Fruit fly (Drosophila melanogaster) whole organism, prepupa: Measurements from ENCODE around the gene Hpf1.

ENCODE experiments used
- Blimp-1 ChIP-seq: fragments of 200-800 bp; sonication (Bioruptor generic); optimal IDR thresholded peaks from 3 replicates; lab custom pipeline; 2017; ENCODE audit warnings: missing biosample characterization, missing genetic modification characterization, mild to moderate bottlenecking, moderate library complexity, missing genetic modification reagents
- CG10631 ChIP-seq: fragments of 200-800 bp; sonication (Bioruptor generic); optimal IDR thresholded peaks from 2 replicates; lab custom pipeline; 2016; ENCODE audit warnings: missing biosample characterization, missing genetic modification characterization
- CG10669 ChIP-seq: fragments of 200-800 bp; sonication (Bioruptor generic); optimal IDR thresholded peaks from 3 replicates; lab custom pipeline; 2018; ENCODE audit warnings: missing biosample characterization, mild to moderate bottlenecking, missing genetic modification characterization, moderate library complexity
- CG11762 ChIP-seq: fragments of 200-800 bp; sonication (Bioruptor generic); optimal IDR thresholded peaks from 3 replicates; lab custom pipeline; 2016; ENCODE audit warnings: missing biosample characterization, missing genetic modification characterization; ENCODE audit not compliant: insufficient read depth
- CG11902 ChIP-seq: fragments of 200-800 bp; sonication (Bioruptor generic); optimal IDR thresholded peaks from 3 replicates; lab custom pipeline; 2016; ENCODE audit warnings: missing biosample characterization, missing genetic modification characterization
- CG16779 ChIP-seq: fragments of 200-800 bp; sonication (Bioruptor generic); optimal IDR thresholded peaks from 3 replicates; lab custom pipeline; 2017; ENCODE audit warnings: missing biosample characterization, mild to moderate bottlenecking, missing genetic modification characterization
- CG3032 ChIP-seq: fragments of 200-800 bp; optimal IDR thresholded peaks from 2 replicates; lab custom pipeline; 2019; ENCODE audit warnings: missing biosample characterization, mild to moderate bottlenecking, missing genetic modification characterization, moderate library complexity
- CG31627 ChIP-seq: fragments of 200-800 bp; sonication (Bioruptor generic); optimal IDR thresholded peaks from 3 replicates; lab custom pipeline; 2016; ENCODE audit warnings: missing biosample characterization, missing genetic modification characterization
- CG4318 ChIP-seq: fragments of 200-800 bp; sonication (Bioruptor generic); optimal IDR thresholded peaks from 3 replicates; lab custom pipeline; 2017; ENCODE audit warnings: missing biosample characterization, mild to moderate bottlenecking, missing genetic modification characterization
- CG6163 ChIP-seq: fragments of 200-800 bp; sonication (Bioruptor generic); IDR thresholded peaks from 3 replicates; pipeline ENCODE4 v1.3.6; 2022; ENCODE audit warnings: missing biosample characterization, missing genetic modification characterization
- CG6276 ChIP-seq: fragments of 200-800 bp; sonication (Bioruptor generic); optimal IDR thresholded peaks from 2 replicates; lab custom pipeline; 2017; ENCODE audit warnings: missing biosample characterization, mild to moderate bottlenecking, missing genetic modification characterization
- CG7368 ChIP-seq: fragments of 200-800 bp; sonication (Bioruptor generic); optimal IDR thresholded peaks from 3 replicates; lab custom pipeline; 2016; ENCODE audit warnings: missing biosample characterization, missing genetic modification characterization
- Eip78C ChIP-seq: fragments of 200-800 bp; sonication (Bioruptor generic); peaks from one replicate; lab custom pipeline; 2016; ENCODE audit warnings: missing biosample characterization, missing genetic modification characterization
- Eip93F ChIP-seq: fragments of 200-800 bp; sonication (Bioruptor generic); optimal IDR thresholded peaks from 2 replicates; lab custom pipeline; 2016; ENCODE audit warnings: missing biosample characterization, mild to moderate bottlenecking, missing genetic modification characterization
- Ets21C ChIP-seq: fragments of 200-800 bp; sonication (Bioruptor generic); optimal IDR thresholded peaks from 3 replicates; lab custom pipeline; 2016; ENCODE audit warnings: missing biosample characterization, missing genetic modification characterization
- Ets96B ChIP-seq: fragments of 200-800 bp; optimal IDR thresholded peaks from 2 replicates; lab custom pipeline; 2019; ENCODE audit warnings: missing biosample characterization, mild to moderate bottlenecking, missing genetic modification characterization, moderate library complexity
- Hr39 ChIP-seq: fragments of 200-800 bp; sonication (Bioruptor generic); optimal IDR thresholded peaks from 2 replicates; lab custom pipeline; 2016; ENCODE audit warnings: missing biosample characterization, missing genetic modification characterization
- Hr4 ChIP-seq: fragments of 200-800 bp; sonication (Bioruptor generic); optimal IDR thresholded peaks from 3 replicates; lab custom pipeline; 2016; ENCODE audit warnings: missing biosample characterization, missing genetic modification characterization
- Lpt ChIP-seq: fragments of 200-800 bp; sonication (Bioruptor generic); optimal IDR thresholded peaks from 3 replicates; lab custom pipeline; 2016; ENCODE audit warnings: missing biosample characterization, missing genetic modification characterization
- Met ChIP-seq: fragments of 200-800 bp; sonication (Bioruptor generic); optimal IDR thresholded peaks from 3 replicates; lab custom pipeline; 2016; ENCODE audit warnings: missing biosample characterization, missing genetic modification characterization
- OdsH ChIP-seq: fragments of 200-800 bp; sonication (Bioruptor generic); optimal IDR thresholded peaks from 3 replicates; lab custom pipeline; 2016; ENCODE audit warnings: missing biosample characterization, missing genetic modification characterization
- Smox ChIP-seq: fragments of 200-800 bp; sonication (Bioruptor generic); optimal IDR thresholded peaks from 3 replicates; lab custom pipeline; 2016; ENCODE audit warnings: missing biosample characterization, missing genetic modification characterization
- Sox102F ChIP-seq: fragments of 200-800 bp; sonication (Bioruptor generic); optimal IDR thresholded peaks from 2 replicates; lab custom pipeline; 2016; ENCODE audit warnings: missing biosample characterization, mild to moderate bottlenecking, missing genetic modification characterization
- Sox14 ChIP-seq: fragments of 200-800 bp; sonication (Bioruptor generic); optimal IDR thresholded peaks from 3 replicates; lab custom pipeline; 2016; ENCODE audit warnings: missing biosample characterization, missing genetic modification characterization
- achi ChIP-seq: fragments of 200-800 bp; sonication (Bioruptor generic); optimal IDR thresholded peaks from 3 replicates; lab custom pipeline; 2016; ENCODE audit warnings: missing biosample characterization, missing genetic modification characterization
- acj6 ChIP-seq: fragments of 200-800 bp; sonication (Bioruptor generic); optimal IDR thresholded peaks from 3 replicates; lab custom pipeline; 2016; ENCODE audit warnings: missing biosample characterization, missing genetic modification characterization
- cyc ChIP-seq: fragments of 200-800 bp; sonication (Bioruptor generic); optimal IDR thresholded peaks from 3 replicates; lab custom pipeline; 2016; ENCODE audit warnings: missing biosample characterization, missing genetic modification characterization
- dsx ChIP-seq: fragments of 200-800 bp; optimal IDR thresholded peaks from 3 replicates; lab custom pipeline; 2019; ENCODE audit warnings: missing biosample characterization, mild to moderate bottlenecking, missing genetic modification characterization, moderate library complexity; ENCODE audit not compliant: poor library complexity, severe bottlenecking
- eg ChIP-seq: fragments of 200-800 bp; sonication (Bioruptor generic); IDR thresholded peaks from 3 replicates; pipeline ENCODE4 v1.3.6; 2022; ENCODE audit warnings: missing biosample characterization, missing genetic modification characterization
- esn ChIP-seq: fragments of 200-800 bp; sonication (Bioruptor generic); optimal IDR thresholded peaks from 2 replicates; lab custom pipeline; 2016; ENCODE audit warnings: missing biosample characterization, mild to moderate bottlenecking, missing genetic modification characterization, moderate library complexity
- fd85E ChIP-seq: fragments of 200-800 bp; sonication (Bioruptor generic); optimal IDR thresholded peaks from 3 replicates; lab custom pipeline; 2016; ENCODE audit warnings: missing biosample characterization, missing genetic modification characterization
- fkh ChIP-seq: fragments of 200-800 bp; sonication (Bioruptor generic); optimal IDR thresholded peaks from 3 replicates; lab custom pipeline; 2017; ENCODE audit warnings: missing biosample characterization, mild to moderate bottlenecking, missing genetic modification characterization, moderate library complexity
- lz ChIP-seq: fragments of 200-800 bp; sonication (Bioruptor generic); optimal IDR thresholded peaks from 3 replicates; lab custom pipeline; 2016; ENCODE audit warnings: missing biosample characterization, missing genetic modification characterization
- net ChIP-seq: fragments of 200-800 bp; sonication (Bioruptor generic); optimal IDR thresholded peaks from 3 replicates; lab custom pipeline; 2016; ENCODE audit warnings: missing biosample characterization, missing genetic modification characterization
- spab ChIP-seq: fragments of 200-800 bp; sonication (Bioruptor generic); optimal IDR thresholded peaks from 2 replicates; lab custom pipeline; 2017; ENCODE audit warnings: missing biosample characterization, mild to moderate bottlenecking, missing genetic modification characterization, missing genetic modification reagents
- svp ChIP-seq: fragments of 200-800 bp; sonication (Bioruptor generic); peaks from one replicate; lab custom pipeline; 2016; ENCODE audit warnings: missing biosample characterization, missing genetic modification characterization
- topi ChIP-seq: fragments of 200-800 bp; sonication (Bioruptor generic); optimal IDR thresholded peaks from 3 replicates; lab custom pipeline; 2016; ENCODE audit warnings: missing biosample characterization, missing genetic modification characterization
- vri ChIP-seq: fragments of 200-800 bp; sonication (Bioruptor generic); optimal IDR thresholded peaks from 3 replicates; lab custom pipeline; 2016; ENCODE audit warnings: missing biosample characterization, mild to moderate bottlenecking, missing genetic modification characterization

The Hpf1 gene

DNA sequence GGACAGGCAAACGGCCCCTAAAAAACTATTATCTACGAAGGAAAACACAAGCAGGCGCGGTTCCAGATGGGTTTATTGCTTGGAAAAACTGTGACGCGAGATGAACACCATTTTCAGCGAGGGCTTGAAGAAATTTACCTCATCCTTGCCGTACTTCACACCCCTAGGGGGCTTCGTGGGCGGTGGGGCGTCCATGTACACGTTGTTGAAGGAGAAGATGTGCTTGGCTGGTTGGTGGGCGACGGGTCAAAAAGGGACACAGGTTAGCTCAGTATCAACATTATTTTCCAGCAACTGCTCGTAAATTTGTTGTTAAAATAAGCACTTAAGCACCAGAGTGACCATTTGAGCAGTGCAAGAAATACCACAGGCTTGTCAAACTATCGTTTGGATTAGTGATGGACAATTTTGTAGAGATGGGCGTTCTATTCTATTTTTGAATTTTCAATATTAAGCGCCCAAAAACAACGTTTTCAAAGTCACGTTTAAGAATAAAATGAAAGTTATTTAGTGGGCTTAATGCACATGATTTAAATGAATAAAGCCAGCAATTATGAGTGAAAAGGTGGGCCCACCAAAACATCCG is 33.0 kb upstream of the Hpf1 start, which contains the start of gene Sec8:
Gene Sec8, minus strand, starts transcription at position 374 of the 586 bp plus-strand sequence.
- no peak for TF ChIP-seq Smox (GFP tag; lab: Kevin White, UChicago)
- TF ChIP-seq Eip78C (GFP tag; lab: Kevin White, UChicago) = no peak
- no peak for TF ChIP-seq Met (GFP tag; lab: Kevin White, UChicago)
- TF ChIP-seq Ets21C (GFP tag; lab: Kevin White, UChicago) = no peak
- TF ChIP-seq esn (GFP tag; lab: Kevin White, UChicago) = peak; percentile 56
- no peak for TF ChIP-seq dsx
- TF ChIP-seq lz (GFP tag; lab: Kevin White, UChicago) = peak; percentile 34
- no peak for TF ChIP-seq fkh
- TF ChIP-seq svp (GFP tag; lab: Kevin White, UChicago) = no peak
- no peak for TF ChIP-seq achi (GFP tag; lab: Kevin White, UChicago)
- TF ChIP-seq CG11902 (GFP tag; lab: Kevin White, UChicago) = no peak
- TF ChIP-seq CG4318 = no peak
- TF ChIP-seq Eip93F (GFP tag; lab: Kevin White, UChicago) = no peak
- peak; percentile 32 for TF ChIP-seq CG31627
- TF ChIP-seq topi = no peak
- TF ChIP-seq cyc (GFP tag; lab: Kevin White, UChicago) = peak; percentile 23
- TF ChIP-seq Sox14 (GFP tag; lab: Kevin White, UChicago) = peak; percentile 45
- no peak for TF ChIP-seq CG11762 (GFP tag; lab: Kevin White, UChicago)
- no peak for TF ChIP-seq CG3032 (tag; lab: Kevin White, UChicago)

DNA sequence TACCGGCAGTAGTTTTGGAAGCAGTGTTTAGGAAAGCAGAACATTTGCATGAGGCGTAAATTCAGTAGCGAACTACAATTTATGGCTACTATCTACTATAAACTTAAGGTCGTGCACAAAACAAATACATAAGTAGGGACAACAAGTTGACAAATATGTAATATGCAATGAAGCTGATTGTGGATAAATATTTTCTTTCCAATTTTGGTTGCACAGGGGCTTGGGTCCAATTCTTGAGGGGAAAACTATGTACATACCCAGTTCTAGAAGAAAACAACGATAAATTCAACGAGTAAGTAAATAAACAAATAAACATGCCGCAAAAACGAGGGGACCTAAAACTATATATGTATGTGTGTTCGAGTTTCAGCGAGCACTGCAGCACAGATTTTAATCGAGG is 30.7 kb upstream of the Hpf1 start:
- TF ChIP-seq eg (GFP tag; lab: Robert Waterston, UW) (no peak), fkh (peak; percentile 55)

DNA sequence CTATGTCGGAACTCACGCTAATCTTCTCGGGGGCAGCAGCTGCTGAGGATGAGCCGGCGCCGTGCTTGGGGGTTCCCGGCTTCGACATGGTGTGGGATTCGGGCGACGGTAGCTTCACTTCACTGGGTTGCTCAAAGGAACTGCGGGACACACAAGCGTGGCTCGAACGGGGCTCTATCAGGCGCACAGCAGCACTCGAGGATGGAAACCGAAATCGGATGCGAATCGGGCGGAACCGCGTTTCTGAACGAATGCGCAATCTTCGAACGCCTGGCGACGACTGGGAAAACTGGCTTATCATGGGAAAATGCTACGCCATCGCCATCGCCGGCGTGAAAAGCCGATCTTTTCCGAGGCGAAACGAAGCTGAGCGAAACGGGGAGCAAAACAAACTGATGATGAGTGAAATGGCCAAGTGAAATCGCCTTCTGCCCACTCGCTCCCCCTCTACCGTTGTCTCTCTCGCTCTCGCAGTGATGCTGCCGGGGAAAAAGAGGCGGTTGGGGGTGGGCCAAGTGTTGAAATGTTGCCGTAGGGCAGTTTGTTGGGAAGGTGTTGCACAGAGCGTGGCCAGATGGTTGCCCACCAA is 20.0 kb upstream of the Hpf1 start:
- TF ChIP-seq OdsH (no peak), topi (no peak), Hr4 (no peak), eg (GFP tag; lab: Robert Waterston, UW) (0 out of 3 replicates have a peak, but pooled peaks have one; percentile 21), Smox (GFP tag; lab: Kevin White, UChicago) (no peak), CG4318 (no peak), Met (GFP tag; lab: Kevin White, UChicago) (no peak), CG6276 (GFP tag; lab: Kevin White, UChicago) (no peak), CG16779 (tag; lab: Kevin White, UChicago) (no peak)

DNA sequence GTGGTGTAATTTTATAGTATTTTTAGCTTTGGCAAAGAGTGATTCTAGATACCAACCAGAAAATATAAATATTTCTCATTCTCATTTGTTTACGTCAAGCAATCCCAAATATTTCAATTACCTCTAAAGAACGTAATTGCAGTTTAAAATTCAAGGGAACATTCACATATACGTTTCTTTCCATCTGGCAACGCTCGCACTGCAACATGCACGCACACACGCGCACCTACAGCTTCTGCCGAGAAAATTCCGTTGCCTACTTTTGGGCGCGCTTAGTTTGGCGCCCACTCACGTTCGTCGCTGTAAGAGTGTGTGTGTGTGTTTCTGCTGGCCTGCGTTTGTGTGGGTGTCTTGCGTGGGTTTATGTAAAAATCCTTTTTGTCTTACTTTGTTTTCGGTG is 19.2 kb upstream of the Hpf1 start:
- TF ChIP-seq svp (GFP tag; lab: Kevin White, UChicago) (peak; percentile 20), vri (GFP tag; lab: Kevin White, UChicago) (no peak)

DNA sequence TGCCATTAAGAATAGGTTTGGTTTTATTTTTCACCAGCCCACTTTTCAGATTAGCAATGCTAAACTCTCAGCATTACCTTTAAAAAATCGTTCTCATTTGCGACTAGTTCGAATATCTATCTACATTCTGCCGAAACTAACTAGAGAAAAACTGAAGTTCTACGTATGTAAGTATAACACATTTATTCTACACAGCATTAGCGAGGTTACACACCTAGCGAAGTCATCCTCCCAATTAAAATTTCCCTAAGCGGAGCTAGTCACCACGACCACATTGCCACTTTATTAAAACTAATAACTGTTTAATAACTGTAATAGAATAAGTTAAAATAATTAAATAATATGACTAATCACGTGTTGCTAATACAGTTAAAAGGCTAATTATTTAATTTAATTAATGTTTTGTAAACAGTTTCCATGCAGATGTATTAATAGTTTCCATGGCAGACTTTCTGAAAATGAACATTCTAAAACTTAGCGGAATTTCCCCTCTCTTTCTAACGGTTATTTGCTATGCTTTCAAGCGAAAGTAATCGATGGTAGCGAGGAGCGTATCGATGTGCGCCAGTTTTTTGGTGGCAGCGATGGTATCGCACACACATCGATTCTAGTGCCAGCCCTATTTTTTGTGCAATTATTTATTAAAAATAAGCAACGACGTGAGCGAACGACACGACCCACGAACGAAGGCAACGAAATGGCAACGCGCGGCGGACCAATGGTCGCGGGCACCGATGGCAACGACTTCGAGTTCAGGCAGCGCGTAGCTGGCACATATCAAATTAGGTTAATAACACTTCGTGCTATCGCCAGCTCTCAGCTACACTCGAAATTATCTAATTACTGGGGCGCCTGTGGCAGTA is 12.7 kb upstream of the Hpf1 start, which contains the start of gene jagn:
Gene jagn, plus strand, starts transcription at position 585 of the 863 bp plus-strand sequence.
- TF ChIP-seq Sox14 (GFP tag; lab: Kevin White, UChicago) (peak; percentile 35), cyc (GFP tag; lab: Kevin White, UChicago) (peak; percentile 54), CG3032 (tag; lab: Kevin White, UChicago) (peak; percentile 20), acj6 (GFP tag; lab: Kevin White, UChicago) (peak; percentile 15), vri (GFP tag; lab: Kevin White, UChicago) (no peak), CG10631 (GFP tag; lab: Kevin White, UChicago) (no peak), CG11762 (GFP tag; lab: Kevin White, UChicago) (no peak), svp (GFP tag; lab: Kevin White, UChicago) (no peak), achi (GFP tag; lab: Kevin White, UChicago) (peak; percentile 49), CG10669 (GFP tag; lab: Kevin White, UChicago) (no peak), fkh (no peak), CG7368 (no peak), Blimp-1 (GFP tag; lab: Kevin White, UChicago) (peak; percentile 18), CG6276 (GFP tag; lab: Kevin White, UChicago) (no peak), eg (GFP tag; lab: Robert Waterston, UW) (0 out of 3 replicates have a peak, but pooled peaks have one; percentile 24), Ets96B (tag; lab: Kevin White, UChicago) (no peak), spab (GFP tag; lab: Kevin White, UChicago) (no peak), Lpt (GFP tag; lab: Kevin White, UChicago) (no peak), OdsH (peak; percentile 43), fd85E (GFP tag; lab: Kevin White, UChicago) (no peak), Hr39 (GFP tag; lab: Kevin White, UChicago) (peak; percentile 59), CG6163 (peak; percentile 54; the same call in 2 of the 3 replicates), net (GFP tag; lab: Kevin White, UChicago) (no peak), esn (GFP tag; lab: Kevin White, UChicago) (peak; percentile 72), Eip78C (GFP tag; lab: Kevin White, UChicago) (peak; percentile 81), CG31627 (peak; percentile 73), Sox102F (GFP tag; lab: Kevin White, UChicago) (peak; percentile 47)
